Worm (Caenorhabditis elegans) whole organism, early embryonic: Measurements from ENCODE around the gene Y48A5A.1.

ENCODE experiments used
- B0310.2 ChIP-seq: sonication (generic microtip); optimal IDR thresholded peaks from 2 replicates; lab custom pipeline; 2016; ENCODE audit warnings: mild to moderate bottlenecking, missing genetic modification characterization, missing compliant biosample characterization
- F13C5.2 ChIP-seq: sonication (generic microtip); optimal IDR thresholded peaks from 2 replicates; lab custom pipeline; 2017; ENCODE audit warnings: mild to moderate bottlenecking, missing genetic modification characterization, inconsistent platforms, missing compliant biosample characterization
- aly-1 ChIP-seq: sonication (generic microtip); optimal IDR thresholded peaks from 2 replicates; lab custom pipeline; 2016; ENCODE audit warnings: missing genetic modification characterization, missing compliant biosample characterization
- ama-1 ChIP-seq: fragments of 150-350 bp; optimal IDR thresholded peaks from 2 replicates; lab custom pipeline; 2014
- ceh-13 ChIP-seq: fragments of 200-800 bp; sonication (Bioruptor generic); optimal IDR thresholded peaks from 2 replicates; lab custom pipeline; 2018; ENCODE audit warnings: mild to moderate bottlenecking, missing genetic modification characterization, missing compliant biosample characterization
- ceh-36 ChIP-seq: sonication (generic microtip); optimal IDR thresholded peaks from 2 replicates; lab custom pipeline; 2016; ENCODE audit warnings: missing genetic modification characterization, inconsistent platforms, missing compliant biosample characterization
- ets-7 ChIP-seq: sonication (generic microtip); optimal IDR thresholded peaks from 2 replicates; lab custom pipeline; 2016; ENCODE audit warnings: missing genotype, missing genetic modification characterization, missing compliant biosample characterization
- flt-1 ChIP-seq: fragments of 200-800 bp; sonication (Bioruptor generic); IDR thresholded peaks from 2 replicates; pipeline ENCODE4 v1.3.6; 2022; ENCODE audit warnings: missing genetic modification characterization, missing compliant biosample characterization
- hmbx-1 ChIP-seq: sonication (generic microtip); optimal IDR thresholded peaks from 2 replicates; lab custom pipeline; 2016; ENCODE audit warnings: mild to moderate bottlenecking, missing genetic modification characterization, missing compliant biosample characterization
- hmg-4 ChIP-seq: fragments of 200-800 bp; sonication (Bioruptor generic); optimal IDR thresholded peaks from 2 replicates; lab custom pipeline; 2018; ENCODE audit warnings: mild to moderate bottlenecking, missing genetic modification characterization, missing compliant biosample characterization
- hnd-1 ChIP-seq: sonication (generic microtip); optimal IDR thresholded peaks from 2 replicates; lab custom pipeline; 2016; ENCODE audit warnings: missing genetic modification characterization, missing compliant biosample characterization
- pes-1 ChIP-seq: fragments of 200-800 bp; sonication (Bioruptor generic); IDR thresholded peaks from 2 replicates; pipeline ENCODE4 v1.3.6; 2022; ENCODE audit warnings: missing genetic modification reagents, missing genetic modification characterization, missing compliant biosample characterization
- scrt-1 ChIP-seq: fragments of 200-800 bp; sonication (Bioruptor generic); IDR thresholded peaks from 2 replicates; pipeline ENCODE4 v1.3.6; 2022; ENCODE audit warnings: missing genetic modification characterization, missing compliant biosample characterization
- sea-1 ChIP-seq: fragments of 200-800 bp; sonication (Bioruptor generic); conservative IDR thresholded peaks from 2 replicates; pipeline ENCODE4 v1.3.6; 2022; ENCODE audit warnings: missing genetic modification characterization, missing compliant biosample characterization
- tbx-11 ChIP-seq: fragments of 200-800 bp; sonication (Bioruptor generic); IDR thresholded peaks from 2 replicates; pipeline ENCODE4 v1.3.6; 2022; ENCODE audit warnings: missing genetic modification characterization, missing compliant biosample characterization
- tbx-37 ChIP-seq: fragments of 200-800 bp; sonication (Bioruptor generic); conservative IDR thresholded peaks from 2 replicates; pipeline ENCODE4 v1.3.6; 2022; ENCODE audit warnings: missing genetic modification reagents, missing genetic modification characterization, missing compliant biosample characterization
- tra-4 ChIP-seq: sonication (generic microtip); optimal IDR thresholded peaks from 2 replicates; lab custom pipeline; 2017; ENCODE audit warnings: missing genetic modification characterization, missing compliant biosample characterization

The Y48A5A.1 gene

DNA sequence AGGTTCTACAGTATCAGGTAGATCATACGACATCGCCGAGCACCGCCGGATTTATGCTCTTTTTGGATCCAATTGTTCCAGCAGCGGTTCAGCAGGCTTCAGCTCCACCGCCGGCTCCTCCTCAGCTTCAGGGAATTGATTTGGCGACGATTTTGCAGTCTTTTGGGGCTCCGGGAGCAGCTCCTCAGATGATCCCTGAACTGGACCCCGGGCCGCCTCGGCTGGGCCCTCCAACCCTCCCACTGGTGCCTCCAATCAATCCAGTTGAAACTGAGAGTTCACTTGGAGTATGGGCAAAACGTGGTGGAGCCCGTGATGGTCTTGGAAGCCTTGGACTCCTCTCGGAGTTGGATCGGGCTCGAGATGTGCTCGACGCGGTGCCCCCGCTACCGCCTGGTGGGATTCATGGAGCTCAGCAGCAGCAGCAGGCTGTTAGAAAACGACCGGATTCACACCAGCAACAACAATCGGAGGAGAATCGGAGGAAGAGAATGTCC is 25.6 kb downstream of the Y48A5A.1 start:
- TF ChIP-seq ceh-13 (GFP tag; lab: Kevin White, UChicago) (no peak), flt-1 (no peak), ceh-36 (no peak), aly-1 (no peak), F13C5.2 (tag; lab: Kevin White, UChicago) (no peak), tbx-37 (GFP tag; lab: Robert Waterston, UW) (no peak), ets-7 (no peak), ama-1 (no peak), sea-1 (GFP tag; lab: Robert Waterston, UW) (no peak), pes-1 (GFP tag; lab: Robert Waterston, UW) (no peak), B0310.2 (no peak), scrt-1 (GFP tag; lab: Robert Waterston, UW) (no peak), tbx-11 (GFP tag; lab: Robert Waterston, UW) (no peak), hmbx-1 (no peak), hnd-1 (tag; lab: Kevin White, UChicago) (no peak), hmg-4 (no peak), tra-4 (tag; lab: Kevin White, UChicago) (no peak)

DNA sequence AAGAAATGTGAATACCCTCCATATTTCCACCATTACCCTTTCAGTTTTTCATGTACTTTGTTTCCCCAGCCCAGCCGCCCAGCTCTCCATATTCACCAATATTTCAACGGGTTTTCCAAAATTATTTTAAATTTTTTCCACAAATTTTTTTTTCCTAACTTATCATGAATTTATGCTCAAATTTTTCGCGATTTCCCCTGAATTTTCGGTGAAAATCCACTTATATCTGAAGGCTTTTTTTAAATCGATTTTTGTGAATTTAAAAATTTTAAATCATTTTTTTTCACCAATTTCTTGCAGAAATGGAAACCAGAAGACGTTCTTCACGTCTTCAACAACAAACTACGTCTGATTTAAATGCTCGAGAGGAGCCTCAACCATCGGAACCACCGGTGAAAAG is 27.5 kb downstream of the Y48A5A.1 start, which contains the start of gene xpc-1:
Gene xpc-1 (plus strand): TSS at position 301 of the 400 bp plus-strand sequence.
- no peak for TF ChIP-seq ets-7

DNA sequence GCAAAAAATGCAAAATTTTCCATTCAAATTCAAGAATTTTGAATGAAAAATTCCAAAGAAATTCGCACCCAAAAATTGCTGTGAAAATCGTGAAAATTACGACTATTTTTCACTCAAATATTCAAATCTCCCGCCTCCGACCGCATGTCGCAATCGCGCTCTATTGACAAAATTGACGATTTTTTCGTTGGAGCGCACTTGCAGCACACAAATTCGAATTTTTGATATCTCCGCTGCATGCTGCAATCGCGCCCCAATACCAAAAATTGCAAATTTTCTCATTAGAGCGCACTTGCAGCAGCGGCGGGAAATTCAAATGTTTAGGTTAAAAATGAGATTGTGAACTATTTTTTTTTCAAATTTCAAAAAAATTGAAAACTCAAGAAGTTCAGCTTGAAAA is 32.5 kb downstream of the Y48A5A.1 start:
- TF ChIP-seq sea-1 (GFP tag; lab: Robert Waterston, UW) = no peak
- TF ChIP-seq flt-1 = no peak
- TF ChIP-seq scrt-1 (GFP tag; lab: Robert Waterston, UW) = no peak
- no peak for TF ChIP-seq ama-1
- TF ChIP-seq F13C5.2 (tag; lab: Kevin White, UChicago) = no peak
- TF ChIP-seq ceh-13 (GFP tag; lab: Kevin White, UChicago) = no peak
- no peak for TF ChIP-seq tbx-11 (GFP tag; lab: Robert Waterston, UW)
- no peak for TF ChIP-seq hmg-4
- no peak for TF ChIP-seq ets-7
- TF ChIP-seq pes-1 (GFP tag; lab: Robert Waterston, UW) = no peak
- TF ChIP-seq aly-1 = no peak

DNA sequence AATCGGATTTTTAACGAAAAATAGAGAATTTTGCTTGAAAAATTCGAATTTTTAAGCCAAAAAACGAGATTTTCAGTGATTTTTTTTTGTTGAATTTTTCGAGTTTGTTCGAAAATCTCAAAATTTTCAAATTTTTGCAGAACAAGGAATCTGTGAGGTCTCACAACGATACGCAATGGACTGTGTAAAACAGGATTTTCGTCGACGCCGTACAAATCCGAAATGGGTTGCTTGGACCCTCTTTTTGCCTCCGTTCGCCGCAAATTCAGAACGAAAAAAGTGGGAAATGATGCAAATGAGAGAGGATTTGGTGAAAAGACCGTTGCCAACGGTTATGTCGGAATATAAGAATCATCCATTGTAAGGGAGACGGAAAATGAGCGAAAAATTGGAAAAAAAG is 37.0 kb downstream of the Y48A5A.1 start:
- TF ChIP-seq hmbx-1 (no peak), ets-7 (no peak), F13C5.2 (tag; lab: Kevin White, UChicago) (no peak), flt-1 (no peak), ceh-13 (GFP tag; lab: Kevin White, UChicago) (no peak), B0310.2 (no peak)

- TF ChIP-seq sea-1 (GFP tag; lab: Robert Waterston, UW) = no peak
- TF ChIP-seq ceh-36 = peak; percentile 2
These were observed 43.6 kb downstream of the Y48A5A.1 start for ce11 chrIV:2008920-2009319.
